Worm (Caenorhabditis elegans) whole organism, midembryonic: Measurements from ENCODE around the gene C16C8.21.

Experiments
- T22C8.4 ChIP-seq: fragments of 200-800 bp; sonication (Bioruptor generic); IDR thresholded peaks from 2 replicates; pipeline ENCODE4 v1.3.6; 2022; ENCODE audit warnings: missing genetic modification characterization, missing compliant biosample characterization
- cog-1 ChIP-seq: sonication (generic microtip); optimal IDR thresholded peaks from 2 replicates; lab custom pipeline; 2016; ENCODE audit warnings: missing genetic modification characterization, missing compliant biosample characterization
- flt-1 ChIP-seq: fragments of 200-800 bp; sonication (Bioruptor generic); IDR thresholded peaks from 2 replicates; pipeline ENCODE4 v1.3.6; 2022; ENCODE audit warnings: missing genetic modification characterization, missing compliant biosample characterization
- med-1 ChIP-seq: sonication (generic microtip); optimal IDR thresholded peaks from 2 replicates; lab custom pipeline; 2017; ENCODE audit warnings: missing genetic modification characterization, mild to moderate bottlenecking, missing compliant biosample characterization, antibody characterized with exemption, missing genetic modification reagents; ENCODE audit not compliant: insufficient read depth
- ztf-23 ChIP-seq: fragments of 200-800 bp; sonication (Bioruptor generic); IDR thresholded peaks from 2 replicates; pipeline ENCODE4 v1.3.6; 2022; ENCODE audit warnings: missing genetic modification reagents, missing genetic modification characterization, missing compliant biosample characterization
- ztf-29 ChIP-seq: fragments of 200-800 bp; sonication (Bioruptor generic); IDR thresholded peaks from 2 replicates; pipeline ENCODE4 v1.3.6; 2022; ENCODE audit warnings: missing genetic modification reagents, missing genetic modification characterization, missing compliant biosample characterization

DNA sequence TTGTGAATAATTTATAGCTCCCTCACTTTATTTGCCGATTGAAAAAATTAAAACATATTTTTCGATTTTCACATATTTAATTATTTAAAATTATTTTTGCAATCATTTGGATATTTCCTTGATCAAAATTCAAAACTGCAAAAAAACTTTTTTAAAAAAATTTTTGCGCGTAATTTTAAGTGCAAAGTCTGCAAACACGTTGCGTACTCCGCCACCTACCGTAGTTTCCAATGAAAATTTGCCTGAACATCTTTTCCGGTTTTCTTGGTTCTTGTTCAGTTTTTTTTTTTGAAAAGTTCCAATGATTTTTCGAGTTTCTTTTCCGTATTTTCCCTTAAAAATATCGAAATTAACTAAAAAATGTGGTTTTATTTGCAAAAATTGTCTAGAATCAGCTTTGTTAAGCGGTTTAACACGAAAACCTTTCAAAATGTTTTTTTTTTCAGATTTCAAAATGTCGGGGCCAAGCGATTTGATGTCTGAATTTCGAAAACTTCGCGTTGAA, 822 bp downstream of the C16C8.21 start, which contains the start of gene C16C8.25:
- no peak for TF ChIP-seq ztf-29 (GFP tag; lab: Robert Waterston, UW)
- no peak for TF ChIP-seq med-1 (GFP tag; lab: Kevin White, UChicago)
- TF ChIP-seq flt-1: no peak
- TF ChIP-seq T22C8.4 (GFP tag; lab: Robert Waterston, UW): no peak
- TF ChIP-seq ztf-23: no peak
- TF ChIP-seq cog-1 (tag; lab: Kevin White, UChicago): no peak
